Worm (Caenorhabditis elegans) whole organism, early embryonic: Measurements from ENCODE around the gene nstp-8.

Experiments used
- B0310.2 ChIP-seq: sonication (generic microtip); optimal IDR thresholded peaks from 2 replicates; lab custom pipeline; 2016; ENCODE audit warnings: mild to moderate bottlenecking, missing genetic modification characterization, missing compliant biosample characterization
- F13C5.2 ChIP-seq: sonication (generic microtip); optimal IDR thresholded peaks from 2 replicates; lab custom pipeline; 2017; ENCODE audit warnings: mild to moderate bottlenecking, missing genetic modification characterization, inconsistent platforms, missing compliant biosample characterization
- aly-1 ChIP-seq: sonication (generic microtip); optimal IDR thresholded peaks from 2 replicates; lab custom pipeline; 2016; ENCODE audit warnings: missing genetic modification characterization, missing compliant biosample characterization
- ama-1 ChIP-seq: fragments of 150-350 bp; optimal IDR thresholded peaks from 2 replicates; lab custom pipeline; 2014
- ceh-36 ChIP-seq: sonication (generic microtip); optimal IDR thresholded peaks from 2 replicates; lab custom pipeline; 2016; ENCODE audit warnings: missing genetic modification characterization, inconsistent platforms, missing compliant biosample characterization
- pes-1 ChIP-seq: fragments of 200-800 bp; sonication (Bioruptor generic); IDR thresholded peaks from 2 replicates; pipeline ENCODE4 v1.3.6; 2022; ENCODE audit warnings: missing genetic modification reagents, missing genetic modification characterization, missing compliant biosample characterization
- tbx-11 ChIP-seq: fragments of 200-800 bp; sonication (Bioruptor generic); IDR thresholded peaks from 2 replicates; pipeline ENCODE4 v1.3.6; 2022; ENCODE audit warnings: missing genetic modification characterization, missing compliant biosample characterization

ce11 chrV:2192117-2192516 lies 23.3 kb upstream of the nstp-8 start, which contains the start of gene nhr-13:
- TF ChIP-seq pes-1 (GFP tag; lab: Robert Waterston, UW) = no peak
- no peak for TF ChIP-seq ama-1
- no peak for TF ChIP-seq aly-1
- no peak for TF ChIP-seq B0310.2
- no peak for TF ChIP-seq F13C5.2 (tag; lab: Kevin White, UChicago)
- no peak for TF ChIP-seq tbx-11 (GFP tag; lab: Robert Waterston, UW)
- no peak for TF ChIP-seq ceh-36
